Fruit fly (Drosophila melanogaster) whole organism, adult: ENCODE measurements around the gene ds.

ENCODE experiments used
- CG11617 ChIP-seq: fragments of 200-800 bp; sonication (Bioruptor generic); optimal IDR thresholded peaks from 2 replicates; lab custom pipeline; 2017; ENCODE audit warnings: mild to moderate bottlenecking, missing biosample characterization, missing genetic modification reagents, missing genetic modification characterization
- CG12768 ChIP-seq: fragments of 200-800 bp; sonication (Bioruptor generic); optimal IDR thresholded peaks from 2 replicates; lab custom pipeline; 2017; ENCODE audit warnings: missing biosample characterization, missing genetic modification characterization, mild to moderate bottlenecking, moderate library complexity, missing genetic modification reagents
- CG14711 ChIP-seq: fragments of 200-800 bp; sonication (Bioruptor generic); optimal IDR thresholded peaks from 2 replicates; lab custom pipeline; 2018; ENCODE audit warnings: missing biosample characterization, mild to moderate bottlenecking, missing genetic modification characterization, moderate library complexity
- CG1620 ChIP-seq: fragments of 200-800 bp; sonication (Bioruptor generic); optimal IDR thresholded peaks from 2 replicates; lab custom pipeline; 2016; ENCODE audit warnings: missing biosample characterization, missing genetic modification characterization
- CG33017 ChIP-seq: fragments of 200-800 bp; sonication (Bioruptor generic); optimal IDR thresholded peaks from 2 replicates; lab custom pipeline; 2018; ENCODE audit warnings: missing biosample characterization, mild to moderate bottlenecking, missing genetic modification characterization, moderate library complexity
- CG5204 ChIP-seq: fragments of 200-800 bp; sonication (Bioruptor generic); optimal IDR thresholded peaks from 2 replicates; lab custom pipeline; 2016; ENCODE audit warnings: missing biosample characterization, missing genetic modification characterization
- CG7045 ChIP-seq: fragments of 200-800 bp; sonication (Bioruptor generic); optimal IDR thresholded peaks from 2 replicates; lab custom pipeline; 2017; ENCODE audit warnings: missing biosample characterization, mild to moderate bottlenecking, missing genetic modification characterization
- CG7101 ChIP-seq: fragments of 200-800 bp; sonication (Bioruptor generic); optimal IDR thresholded peaks from 2 replicates; lab custom pipeline; 2018; ENCODE audit warnings: missing biosample characterization, mild to moderate bottlenecking, missing genetic modification characterization, moderate library complexity
- Clk ChIP-seq: fragments of 200-800 bp; sonication (Bioruptor generic); optimal IDR thresholded peaks from 2 replicates; lab custom pipeline; 2017; ENCODE audit warnings: missing biosample characterization, missing genetic modification characterization
- Crg-1 ChIP-seq: fragments of 200-800 bp; sonication (Bioruptor generic); optimal IDR thresholded peaks from 2 replicates; lab custom pipeline; 2016; ENCODE audit warnings: missing biosample characterization, missing genetic modification characterization
- Hr96 ChIP-seq: fragments of 200-800 bp; sonication (Bioruptor generic); optimal IDR thresholded peaks from 2 replicates; lab custom pipeline; 2016; ENCODE audit warnings: missing biosample characterization, missing genetic modification characterization
- Mnt ChIP-seq: fragments of 200-800 bp; sonication (Bioruptor generic); optimal IDR thresholded peaks from 2 replicates; lab custom pipeline; 2016; ENCODE audit warnings: missing biosample characterization, mild to moderate bottlenecking, missing genetic modification characterization
- bab1 ChIP-seq: fragments of 200-800 bp; sonication (Bioruptor generic); optimal IDR thresholded peaks from 3 replicates; lab custom pipeline; 2019; ENCODE audit warnings: missing biosample characterization, mild to moderate bottlenecking, missing genetic modification characterization, moderate library complexity
- cic ChIP-seq: fragments of 200-800 bp; sonication (Bioruptor generic); optimal IDR thresholded peaks from 2 replicates; lab custom pipeline; 2017; ENCODE audit warnings: missing biosample characterization, mild to moderate bottlenecking, missing genetic modification characterization, moderate library complexity
- cnc ChIP-seq, 2 experiments: fragments of >200 bp; optimal IDR thresholded peaks; 2 replicates each; lab custom pipeline; 2017
- kay ChIP-seq: fragments of 200-800 bp; sonication (Bioruptor generic); peaks from one replicate; lab custom pipeline; 2016; ENCODE audit warnings: missing biosample characterization, missing genetic modification characterization, borderline replicate concordance
- ovo ChIP-seq: fragments of 200-800 bp; sonication (Bioruptor generic); optimal IDR thresholded peaks from 2 replicates; lab custom pipeline; 2016; ENCODE audit warnings: missing biosample characterization, missing genetic modification characterization
- pad ChIP-seq: fragments of 200-800 bp; sonication (Bioruptor generic); optimal IDR thresholded peaks from 3 replicates; lab custom pipeline; 2017; ENCODE audit warnings: missing biosample characterization, missing genetic modification characterization, mild to moderate bottlenecking, moderate library complexity, missing genetic modification reagents
- tj ChIP-seq: fragments of 200-800 bp; sonication (Bioruptor generic); optimal IDR thresholded peaks from 3 replicates; lab custom pipeline; 2017; ENCODE audit warnings: missing biosample characterization, mild to moderate bottlenecking, missing genetic modification characterization, moderate library complexity
- toe ChIP-seq: fragments of 200-800 bp; sonication (Bioruptor generic); optimal IDR thresholded peaks from 2 replicates; lab custom pipeline; 2016; ENCODE audit warnings: missing biosample characterization, missing genetic modification characterization

The ds gene

DNA sequence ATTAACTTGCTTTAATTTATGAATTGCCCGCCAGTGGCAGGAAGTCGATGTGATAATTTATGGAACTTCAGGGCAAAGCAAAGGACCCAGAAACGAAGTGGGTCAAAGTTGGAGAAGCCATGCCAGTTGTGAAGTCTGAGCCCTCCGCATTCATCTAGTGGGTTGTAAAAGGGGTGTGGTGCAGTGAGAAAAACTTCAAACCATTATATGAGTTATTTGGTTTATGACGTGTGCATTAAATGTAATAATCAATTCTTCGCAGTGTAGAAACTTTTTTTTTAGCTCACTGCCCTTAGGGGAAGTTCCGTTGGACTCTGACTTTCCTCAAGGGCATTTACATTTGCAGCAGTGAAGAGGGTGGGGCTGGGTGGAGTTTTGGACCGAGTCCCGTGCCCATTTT, 17.2 kb downstream of the ds start:
- TF ChIP-seq cnc (optimal IDR thresholded peaks at IDR 0.05; lab: Kevin White, UChicago): no peak
- TF ChIP-seq cic (GFP tag; lab: Kevin White, UChicago): no peak
- TF ChIP-seq CG11617: no peak
- TF ChIP-seq Crg-1: no peak
- TF ChIP-seq kay (GFP tag; lab: Kevin White, UChicago): no peak
- no peak for TF ChIP-seq CG33017 (tag; lab: Kevin White, UChicago)
- TF ChIP-seq CG14711 (tag; lab: Kevin White, UChicago): no peak
- no peak for TF ChIP-seq Clk (GFP tag; lab: Kevin White, UChicago)
- TF ChIP-seq CG12768 (GFP tag; lab: Kevin White, UChicago): no peak
- no peak for TF ChIP-seq pad (GFP tag; lab: Kevin White, UChicago)
- TF ChIP-seq ovo (GFP tag; lab: Kevin White, UChicago): no peak
- TF ChIP-seq Hr96 (GFP tag; lab: Kevin White, UChicago): no peak
- TF ChIP-seq CG1620: no peak
- no peak for TF ChIP-seq CG7045 (GFP tag; lab: Kevin White, UChicago)
- no peak for TF ChIP-seq toe (GFP tag; lab: Kevin White, UChicago)
- no peak for TF ChIP-seq Mnt (GFP tag; lab: Kevin White, UChicago)
- TF ChIP-seq CG7101: no peak
- no peak for TF ChIP-seq bab1
- no peak for TF ChIP-seq tj (GFP tag; lab: Kevin White, UChicago)
- no peak for TF ChIP-seq CG5204 (GFP tag; lab: Kevin White, UChicago)

dm6 chr2L:696495-696894, 18.3 kb downstream of the ds start:
- no peak for TF ChIP-seq bab1
- no peak for TF ChIP-seq CG33017 (tag; lab: Kevin White, UChicago)
- no peak for TF ChIP-seq kay (GFP tag; lab: Kevin White, UChicago)
- TF ChIP-seq CG7101: no peak
- no peak for TF ChIP-seq CG11617
- TF ChIP-seq CG1620: no peak
- TF ChIP-seq Mnt (GFP tag; lab: Kevin White, UChicago): no peak
- TF ChIP-seq tj (GFP tag; lab: Kevin White, UChicago): no peak
- no peak for TF ChIP-seq CG7045 (GFP tag; lab: Kevin White, UChicago)
- TF ChIP-seq pad (GFP tag; lab: Kevin White, UChicago): no peak
- TF ChIP-seq toe (GFP tag; lab: Kevin White, UChicago): no peak
- TF ChIP-seq CG14711 (tag; lab: Kevin White, UChicago): no peak
- no peak for TF ChIP-seq CG12768 (GFP tag; lab: Kevin White, UChicago)
- TF ChIP-seq ovo (GFP tag; lab: Kevin White, UChicago): no peak
- no peak for TF ChIP-seq CG5204 (GFP tag; lab: Kevin White, UChicago)
- no peak for TF ChIP-seq Hr96 (GFP tag; lab: Kevin White, UChicago)
- TF ChIP-seq Crg-1: no peak
- no peak for TF ChIP-seq Clk (GFP tag; lab: Kevin White, UChicago)

DNA sequence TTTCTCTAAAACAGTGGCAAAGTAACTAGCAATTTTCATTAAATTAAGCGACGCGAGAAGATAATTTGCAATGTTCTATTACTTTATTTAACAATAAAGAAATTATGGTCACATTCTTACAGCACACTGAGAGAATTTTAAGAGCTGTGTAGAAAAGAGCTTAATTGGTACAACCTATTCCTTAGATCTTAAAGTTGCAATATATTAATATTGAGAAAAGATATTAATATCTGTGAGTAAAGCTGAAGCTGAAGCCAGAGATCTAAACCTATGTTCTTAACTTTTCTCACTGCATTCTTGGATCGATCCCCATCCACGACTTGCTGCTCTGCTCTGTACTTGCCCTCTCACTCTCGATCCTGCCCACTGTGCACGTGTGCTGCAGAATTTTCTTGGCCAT, 30.0 kb downstream of the ds start:
- TF ChIP-seq Hr96 (GFP tag; lab: Kevin White, UChicago) (no peak), kay (GFP tag; lab: Kevin White, UChicago) (no peak), tj (GFP tag; lab: Kevin White, UChicago) (no peak), cnc (optimal IDR thresholded peaks at IDR 0.05; lab: Kevin White, UChicago) (no peak), CG5204 (GFP tag; lab: Kevin White, UChicago) (no peak), CG7101 (no peak), CG1620 (no peak), CG7045 (GFP tag; lab: Kevin White, UChicago) (no peak), bab1 (no peak), toe (GFP tag; lab: Kevin White, UChicago) (no peak), Mnt (GFP tag; lab: Kevin White, UChicago) (no peak), CG14711 (tag; lab: Kevin White, UChicago) (no peak), pad (GFP tag; lab: Kevin White, UChicago) (no peak), cic (GFP tag; lab: Kevin White, UChicago) (no peak), ovo (GFP tag; lab: Kevin White, UChicago) (no peak), CG11617 (no peak), Crg-1 (no peak), CG12768 (GFP tag; lab: Kevin White, UChicago) (no peak), CG33017 (tag; lab: Kevin White, UChicago) (no peak), Clk (GFP tag; lab: Kevin White, UChicago) (no peak)

dm6 chr2L:684089-684488, 30.7 kb downstream of the ds start:
- TF ChIP-seq CG7045 (GFP tag; lab: Kevin White, UChicago) (no peak), toe (GFP tag; lab: Kevin White, UChicago) (no peak), CG33017 (tag; lab: Kevin White, UChicago) (no peak), CG1620 (no peak), Clk (GFP tag; lab: Kevin White, UChicago) (no peak), CG5204 (GFP tag; lab: Kevin White, UChicago) (no peak), CG11617 (no peak), CG14711 (tag; lab: Kevin White, UChicago) (no peak)

DNA sequence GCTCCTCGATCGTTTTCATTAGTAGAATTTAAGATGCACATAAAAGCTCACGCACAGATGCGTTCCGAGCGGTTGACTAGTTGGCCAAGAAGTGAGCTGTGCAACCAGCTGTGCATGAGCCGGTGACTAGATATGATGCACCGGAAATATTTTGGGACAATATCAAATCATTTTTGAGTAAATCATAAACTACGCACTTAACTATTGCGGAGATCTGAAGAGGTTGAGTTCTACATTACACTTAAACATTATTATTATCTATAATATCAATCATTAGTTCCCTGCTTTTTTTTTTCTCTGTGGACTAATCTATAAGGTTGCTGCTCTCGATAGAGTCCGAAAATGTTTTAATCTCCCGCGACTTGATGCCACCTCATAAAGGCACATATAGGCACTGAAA, 31.7 kb downstream of the ds start:
- TF ChIP-seq Mnt (GFP tag; lab: Kevin White, UChicago) (no peak), CG11617 (no peak), Crg-1 (no peak), CG33017 (tag; lab: Kevin White, UChicago) (no peak), pad (GFP tag; lab: Kevin White, UChicago) (no peak)

dm6 chr2L:679887-680286, 34.9 kb downstream of the ds start:
- TF ChIP-seq pad (GFP tag; lab: Kevin White, UChicago) (no peak), Crg-1 (no peak), toe (GFP tag; lab: Kevin White, UChicago) (no peak), CG7045 (GFP tag; lab: Kevin White, UChicago) (no peak), tj (GFP tag; lab: Kevin White, UChicago) (no peak), Mnt (GFP tag; lab: Kevin White, UChicago) (no peak), Hr96 (GFP tag; lab: Kevin White, UChicago) (no peak), cic (GFP tag; lab: Kevin White, UChicago) (no peak), Clk (GFP tag; lab: Kevin White, UChicago) (no peak), CG12768 (GFP tag; lab: Kevin White, UChicago) (no peak), CG7101 (no peak), CG11617 (no peak), kay (GFP tag; lab: Kevin White, UChicago) (no peak), CG1620 (no peak), bab1 (no peak), CG33017 (tag; lab: Kevin White, UChicago) (no peak)
